Worm (Caenorhabditis elegans) whole organism, L1 larva: ENCODE data around the gene algn-14.

Experiments used
- F16B12.6 ChIP-seq: fragments of 150-350 bp; optimal IDR thresholded peaks from 2 replicates; lab custom pipeline; 2014; ENCODE audit warnings: missing biosample characterization, missing genetic modification characterization
- Y116A8C.19 ChIP-seq: sonication (generic microtip); optimal IDR thresholded peaks from 2 replicates; lab custom pipeline; 2016; ENCODE audit warnings: missing compliant biosample characterization, missing genetic modification characterization, borderline replicate concordance
- aha-1 ChIP-seq: fragments of 150-350 bp; optimal IDR thresholded peaks from 2 replicates; lab custom pipeline; 2014; ENCODE audit warnings: missing biosample characterization, missing genetic modification characterization
- alr-1 ChIP-seq: fragments of 200-800 bp; sonication (Bioruptor generic); optimal IDR thresholded peaks from 2 replicates; lab custom pipeline; 2018; ENCODE audit warnings: borderline replicate concordance, mild to moderate bottlenecking, missing genetic modification characterization, missing compliant biosample characterization
- aly-2 ChIP-seq: fragments of 150-350 bp; optimal IDR thresholded peaks from 2 replicates; lab custom pipeline; 2014; ENCODE audit warnings: missing biosample characterization, missing genetic modification characterization
- blmp-1 ChIP-seq: fragments of 150-350 bp; optimal IDR thresholded peaks from 2 replicates; lab custom pipeline; 2014; ENCODE audit warnings: missing biosample characterization, missing genetic modification characterization
- ceh-8 ChIP-seq: fragments of 200-800 bp; sonication (Bioruptor generic); optimal IDR thresholded peaks from 2 replicates; lab custom pipeline; 2018; ENCODE audit warnings: mild to moderate bottlenecking, missing genetic modification characterization, moderate library complexity, missing compliant biosample characterization
- ceh-82 ChIP-seq, 3 experiments: fragments of 150-350 bp in 1 of 3; sonication (generic microtip) in 2 of 3; optimal IDR thresholded peaks; 2 replicates each; lab custom pipeline; 2014 to 2017; ENCODE audit warnings: missing biosample characterization in 3 of 3, missing genetic modification characterization in 3 of 3
- ceh-88 ChIP-seq: fragments of 200-800 bp; sonication (Bioruptor generic); IDR thresholded peaks from 2 replicates; pipeline ENCODE4 v1.3.6; 2022; ENCODE audit warnings: missing genetic modification characterization, missing compliant biosample characterization
- ceh-90 ChIP-seq: sonication (generic microtip); optimal IDR thresholded peaks from 2 replicates; lab custom pipeline; 2016; ENCODE audit warnings: missing genetic modification characterization, missing compliant biosample characterization
- ces-1 ChIP-seq: fragments of 150-350 bp; optimal IDR thresholded peaks from 2 replicates; lab custom pipeline; 2014; ENCODE audit warnings: missing biosample characterization, missing genetic modification reagents, missing genetic modification characterization
- dpl-1 ChIP-seq, 3 experiments: fragments of 150-350 bp in 2 of 3; sonication (generic microtip) in 1 of 3; optimal IDR thresholded peaks; 2 replicates each; lab custom pipeline; 2014 to 2017; ENCODE audit warnings: missing biosample characterization in 3 of 3, missing genetic modification characterization in 3 of 3, missing genetic modification reagents in 3 of 3
- efl-1 ChIP-seq, 4 experiments: fragments of 150-350 bp; optimal IDR thresholded peaks in 3 of 4; peaks in 1 of 4; 1 replicate in 1 of 4; 2 replicates in 3 of 4; lab custom pipeline; 2014; ENCODE audit warnings: missing biosample characterization in 2 of 4, missing genetic modification characterization in 2 of 4, missing genetic modification reagents in 2 of 4
- efl-3 ChIP-seq: fragments of 200-800 bp; sonication (Bioruptor generic); optimal IDR thresholded peaks from 2 replicates; lab custom pipeline; 2018; ENCODE audit warnings: mild to moderate bottlenecking, missing genetic modification characterization, missing compliant biosample characterization
- egl-13 ChIP-seq: sonication (generic microtip); optimal IDR thresholded peaks from 2 replicates; lab custom pipeline; 2016; ENCODE audit warnings: missing genotype, missing genetic modification reagents, missing genetic modification characterization, missing compliant biosample characterization
- elt-3 ChIP-seq, 6 experiments: fragments of 150-350 bp in 1 of 6; sonication (generic microtip); optimal IDR thresholded peaks; 2 replicates each; lab custom pipeline; 2017 to 2018; ENCODE audit warnings: missing biosample characterization in 6 of 6, missing genetic modification characterization in 6 of 6, inconsistent platforms in 1 of 6
- ets-5 ChIP-seq: fragments of 200-800 bp; sonication (Bioruptor generic); IDR thresholded peaks from 2 replicates; pipeline ENCODE4 v1.3.6; 2022; ENCODE audit warnings: missing genetic modification characterization, missing compliant biosample characterization
- fkh-4 ChIP-seq: sonication (generic microtip); optimal IDR thresholded peaks from 2 replicates; lab custom pipeline; 2016; ENCODE audit warnings: missing compliant biosample characterization, missing genetic modification characterization, borderline replicate concordance
- fos-1 ChIP-seq: fragments of 150-350 bp; optimal IDR thresholded peaks from 2 replicates; lab custom pipeline; 2014; ENCODE audit warnings: missing biosample characterization, missing genetic modification characterization
- hlh-17 ChIP-seq: fragments of 200-800 bp; sonication (Bioruptor generic); optimal IDR thresholded peaks from 2 replicates; lab custom pipeline; 2018; ENCODE audit warnings: missing genetic modification characterization, mild to moderate bottlenecking, missing compliant biosample characterization, moderate library complexity, borderline replicate concordance
- irx-1 ChIP-seq: sonication (generic microtip); optimal IDR thresholded peaks from 2 replicates; lab custom pipeline; 2016; ENCODE audit warnings: missing genetic modification characterization, missing compliant biosample characterization
- lin-13 ChIP-seq: fragments of 150-350 bp; optimal IDR thresholded peaks from 2 replicates; lab custom pipeline; 2014; ENCODE audit warnings: missing biosample characterization, missing genetic modification reagents, missing genetic modification characterization
- lin-15B ChIP-seq: fragments of 150-350 bp; sonication (generic microtip); optimal IDR thresholded peaks from 3 replicates; lab custom pipeline; 2014; ENCODE audit warnings: missing biosample characterization, missing genetic modification characterization
- lin-35 ChIP-seq, 2 experiments: fragments of 150-350 bp; optimal IDR thresholded peaks; 2 replicates each; lab custom pipeline; 2014; ENCODE audit warnings: missing biosample characterization in 2 of 2, missing genetic modification characterization in 2 of 2, missing genetic modification reagents in 2 of 2
- lin-39 ChIP-seq: fragments of 150-350 bp; optimal IDR thresholded peaks from 2 replicates; lab custom pipeline; 2014; ENCODE audit warnings: missing biosample characterization, missing genetic modification reagents, missing genetic modification characterization
- lir-3 ChIP-seq: sonication (generic microtip); optimal IDR thresholded peaks from 2 replicates; lab custom pipeline; 2016; ENCODE audit warnings: mild to moderate bottlenecking, missing genetic modification characterization, moderate library complexity, missing compliant biosample characterization; ENCODE audit not compliant: poor library complexity
- mdl-1 ChIP-seq, 2 experiments: fragments of 150-350 bp; optimal IDR thresholded peaks; 2 replicates each; lab custom pipeline; 2014 to 2017; ENCODE audit warnings: missing biosample characterization in 2 of 2, missing genetic modification characterization in 2 of 2, inconsistent platforms in 1 of 2
- mef-2 ChIP-seq: fragments of 150-350 bp; optimal IDR thresholded peaks from 2 replicates; lab custom pipeline; 2014; ENCODE audit warnings: missing biosample characterization, missing genetic modification characterization
- mep-1 ChIP-seq: fragments of 150-350 bp; optimal IDR thresholded peaks from 2 replicates; lab custom pipeline; 2014; ENCODE audit warnings: missing biosample characterization, missing genetic modification characterization
- nhr-11 ChIP-seq: fragments of 150-350 bp; optimal IDR thresholded peaks from 2 replicates; lab custom pipeline; 2014; ENCODE audit warnings: missing biosample characterization, missing genetic modification characterization
- nhr-12 ChIP-seq: sonication (generic microtip); optimal IDR thresholded peaks from 2 replicates; lab custom pipeline; 2017; ENCODE audit warnings: missing biosample characterization, missing genetic modification characterization
- nhr-19 ChIP-seq: fragments of 200-800 bp; sonication (Bioruptor generic); conservative IDR thresholded peaks from 2 replicates; pipeline ENCODE4 v1.3.6; 2022; ENCODE audit warnings: missing genetic modification characterization, missing compliant biosample characterization
- nhr-47 ChIP-seq: sonication (generic microtip); optimal IDR thresholded peaks from 2 replicates; lab custom pipeline; 2016; ENCODE audit warnings: mild to moderate bottlenecking, missing genetic modification characterization, moderate library complexity, missing compliant biosample characterization
- nhr-76 ChIP-seq: sonication (generic microtip); optimal IDR thresholded peaks from 2 replicates; lab custom pipeline; 2017; ENCODE audit warnings: missing biosample characterization, missing genetic modification characterization
- nhr-85 ChIP-seq: sonication (generic microtip); peaks from one replicate; lab custom pipeline; 2016; ENCODE audit warnings: missing genetic modification characterization, inconsistent platforms, missing compliant biosample characterization
- nhr-90 ChIP-seq: sonication (generic microtip); optimal IDR thresholded peaks from 2 replicates; lab custom pipeline; 2016; ENCODE audit warnings: mild to moderate bottlenecking, missing genetic modification characterization, missing compliant biosample characterization; ENCODE audit not compliant: poor library complexity
- pag-3 ChIP-seq: sonication (generic microtip); optimal IDR thresholded peaks from 2 replicates; lab custom pipeline; 2017; ENCODE audit warnings: missing genetic modification characterization, mild to moderate bottlenecking, missing compliant biosample characterization, antibody characterized with exemption, borderline replicate concordance; ENCODE audit not compliant: insufficient read depth
- pax-3 ChIP-seq: fragments of 200-800 bp; sonication (Bioruptor generic); optimal IDR thresholded peaks from 2 replicates; lab custom pipeline; 2018; ENCODE audit warnings: mild to moderate bottlenecking, missing genetic modification characterization, moderate library complexity, missing compliant biosample characterization
- pqm-1 ChIP-seq: sonication (generic microtip); optimal IDR thresholded peaks from 3 replicates; lab custom pipeline; 2017; ENCODE audit warnings: missing biosample characterization, missing genetic modification characterization
- rnt-1 ChIP-seq: sonication (generic microtip); optimal IDR thresholded peaks from 2 replicates; lab custom pipeline; 2016; ENCODE audit warnings: mild to moderate bottlenecking, missing genetic modification characterization, moderate library complexity, missing compliant biosample characterization
- snu-23 ChIP-seq: sonication (generic microtip); optimal IDR thresholded peaks from 2 replicates; lab custom pipeline; 2016; ENCODE audit warnings: missing genetic modification characterization, missing compliant biosample characterization
- swsn-7 ChIP-seq: sonication (generic microtip); optimal IDR thresholded peaks from 2 replicates; lab custom pipeline; 2016; ENCODE audit warnings: missing genetic modification characterization, missing compliant biosample characterization
- tbx-2 ChIP-seq: sonication (generic microtip); optimal IDR thresholded peaks from 2 replicates; lab custom pipeline; 2016; ENCODE audit warnings: missing genetic modification characterization, missing compliant biosample characterization
- unc-130 ChIP-seq: fragments of 150-350 bp; optimal IDR thresholded peaks from 2 replicates; lab custom pipeline; 2017; ENCODE audit warnings: missing biosample characterization, missing genetic modification characterization, inconsistent platforms
- unc-30 ChIP-seq: sonication (generic microtip); optimal IDR thresholded peaks from 2 replicates; lab custom pipeline; 2017; ENCODE audit warnings: missing biosample characterization, missing genetic modification characterization
- unc-62 ChIP-seq: fragments of 150-350 bp; optimal IDR thresholded peaks from 2 replicates; lab custom pipeline; 2014; ENCODE audit warnings: missing biosample characterization, missing genetic modification reagents, missing genetic modification characterization
- unc-86 ChIP-seq: sonication (generic microtip); optimal IDR thresholded peaks from 2 replicates; lab custom pipeline; 2016; ENCODE audit warnings: missing genetic modification characterization, missing compliant biosample characterization
- unc-98 ChIP-seq: fragments of 200-800 bp; sonication (Bioruptor generic); IDR thresholded peaks from 2 replicates; pipeline ENCODE4 v1.3.6; 2022; ENCODE audit warnings: missing genetic modification characterization, missing compliant biosample characterization
- zip-4 ChIP-seq: fragments of 200-800 bp; sonication (Bioruptor generic); optimal IDR thresholded peaks from 2 replicates; lab custom pipeline; 2018; ENCODE audit warnings: mild to moderate bottlenecking, missing genetic modification characterization, moderate library complexity, missing compliant biosample characterization
- ztf-11 ChIP-seq, 2 experiments: sonication (generic microtip); optimal IDR thresholded peaks; 2 replicates each; lab custom pipeline; 2016 to 2017; ENCODE audit warnings: missing genetic modification characterization in 2 of 2, missing biosample characterization in 1 of 2, missing compliant biosample characterization in 1 of 2

Gene algn-14

DNA sequence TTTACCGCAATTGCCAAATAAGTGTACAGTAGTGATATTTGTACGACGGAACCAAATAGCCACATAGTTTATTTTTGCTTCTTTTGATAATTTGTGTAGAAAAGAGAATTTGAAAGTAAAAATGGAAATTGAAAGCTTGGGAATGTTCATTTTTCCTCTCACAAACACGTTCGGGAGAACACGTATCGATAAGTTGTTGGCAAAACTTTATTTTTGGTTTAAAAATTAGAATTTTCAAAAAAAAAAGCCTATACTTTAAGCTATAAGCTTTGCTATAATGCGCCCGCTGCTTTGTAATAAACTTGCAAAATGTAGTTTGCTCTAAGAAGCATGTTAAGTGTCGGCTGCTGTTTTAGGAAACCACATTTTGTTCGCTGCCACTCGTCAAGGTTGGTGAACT, 47.9 kb downstream of the algn-14 start, which contains the start of gene Y37E11AR.7:
TSS of gene Y37E11AR.7 (minus strand) at position 101 of the 400 bp plus-strand sequence.
- no peak for TF ChIP-seq pag-3 (tag; lab: Kevin White, UChicago)
- TF ChIP-seq aha-1 (tag; lab: Kevin White, UChicago): no peak
- no peak for TF ChIP-seq mef-2
- no peak for TF ChIP-seq F16B12.6
- no peak for TF ChIP-seq unc-98 (GFP tag; lab: Robert Waterston, UW)
- TF ChIP-seq zip-4 (GFP tag; lab: Kevin White, UChicago): no peak
- no peak for TF ChIP-seq hlh-17
- no peak for TF ChIP-seq nhr-76
- TF ChIP-seq rnt-1 (tag; lab: Kevin White, UChicago): no peak
- no peak for TF ChIP-seq ceh-8 (GFP tag; lab: Kevin White, UChicago)
- no peak for TF ChIP-seq tbx-2 (tag; lab: Kevin White, UChicago)
- TF ChIP-seq swsn-7: no peak
- no peak for TF ChIP-seq mdl-1 (tag; optimal IDR thresholded peaks at IDR 0.05; lab: Kevin White, UChicago)
- no peak for TF ChIP-seq nhr-11 (tag; lab: Kevin White, UChicago)
- no peak for TF ChIP-seq alr-1
- TF ChIP-seq irx-1 (tag; lab: Kevin White, UChicago): no peak
- TF ChIP-seq Y116A8C.19: no peak

DNA sequence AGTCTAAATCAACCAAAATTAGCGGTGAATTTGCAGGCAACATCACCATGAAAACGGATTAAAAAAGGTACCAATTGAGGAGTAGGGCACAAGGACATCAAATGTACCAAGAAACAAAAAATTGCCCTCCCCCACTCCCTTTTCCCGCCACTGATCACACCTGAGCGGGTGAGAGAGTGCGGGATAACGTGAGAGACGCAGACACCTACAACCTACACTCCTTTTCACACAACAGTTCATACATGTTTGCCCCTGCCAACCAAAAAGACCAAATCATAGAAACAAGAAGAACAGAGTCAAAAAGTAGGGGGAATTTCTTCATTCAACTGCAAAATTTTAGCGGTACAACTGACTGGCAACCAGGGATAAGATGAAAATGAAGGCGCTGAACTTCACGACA, 51.0 kb downstream of the algn-14 start:
- no peak for TF ChIP-seq fos-1 (tag; lab: Kevin White, UChicago)
- no peak for TF ChIP-seq egl-13 (tag; lab: Kevin White, UChicago)
- TF ChIP-seq lin-39 (tag; lab: Kevin White, UChicago): no peak
- no peak for TF ChIP-seq mep-1 (tag; lab: Kevin White, UChicago)
- TF ChIP-seq dpl-1 (GFP tag; optimal IDR thresholded peaks at IDR 0.05; lab: Kevin White, UChicago): peak in 1 of 3 experiments; percentile 13
- no peak for TF ChIP-seq pqm-1 (tag; lab: Kevin White, UChicago)
- peak; percentile 39 for TF ChIP-seq nhr-85 (tag; lab: Kevin White, UChicago)
- no peak for TF ChIP-seq mef-2
- no peak for TF ChIP-seq nhr-47
- no peak for TF ChIP-seq blmp-1 (tag; lab: Kevin White, UChicago)
- no peak for TF ChIP-seq fkh-4
- TF ChIP-seq lin-35 (GFP tag; optimal IDR thresholded peaks at IDR 0.05; lab: Kevin White, UChicago): peak in 1 of 2 experiments; percentile 8
- no peak for TF ChIP-seq pax-3 (tag; lab: Kevin White, UChicago)
- no peak for TF ChIP-seq lin-13
- no peak for TF ChIP-seq nhr-76
- no peak for TF ChIP-seq ztf-11 (tag; optimal IDR thresholded peaks at IDR 0.05; lab: Kevin White, UChicago)
- no peak for TF ChIP-seq ceh-82 (tag; optimal IDR thresholded peaks at IDR 0.05; lab: Kevin White, UChicago)
- TF ChIP-seq ets-5: no peak
- TF ChIP-seq ceh-90: no peak
- no peak for TF ChIP-seq efl-1 (optimal IDR thresholded peaks at IDR 0.05; lab: Kevin White, UChicago)
- peak in 1 of 2 experiments; percentile 66 for TF ChIP-seq efl-1 (GFP tag; optimal IDR thresholded peaks at IDR 0.05 in 1 of 2; lab: Kevin White, UChicago)
- TF ChIP-seq snu-23 (GFP tag; lab: Kevin White, UChicago): peak; percentile 21
- TF ChIP-seq lir-3 (tag; lab: Kevin White, UChicago): no peak
- TF ChIP-seq nhr-12 (tag; lab: Kevin White, UChicago): no peak

- TF ChIP-seq efl-3 (GFP tag; lab: Kevin White, UChicago) (no peak), unc-86 (tag; lab: Kevin White, UChicago) (no peak), unc-30 (tag; lab: Kevin White, UChicago) (no peak), nhr-12 (tag; lab: Kevin White, UChicago) (no peak), elt-3 (tag; optimal IDR thresholded peaks at IDR 0.05; lab: Kevin White, UChicago) (no peak), egl-13 (tag; lab: Kevin White, UChicago) (no peak), ceh-88 (GFP tag; lab: Robert Waterston, UW) (no peak), nhr-90 (tag; lab: Kevin White, UChicago) (no peak), aly-2 (tag; lab: Kevin White, UChicago) (no peak), mdl-1 (tag; optimal IDR thresholded peaks at IDR 0.05; lab: Kevin White, UChicago) (no peak), unc-130 (tag; lab: Kevin White, UChicago) (no peak), unc-62 (GFP tag; lab: Kevin White, UChicago) (no peak), ces-1 (no peak), efl-1 (optimal IDR thresholded peaks at IDR 0.05; lab: Kevin White, UChicago) (no peak), efl-1 (GFP tag; optimal IDR thresholded peaks at IDR 0.05 in 1 of 2; lab: Kevin White, UChicago) (no peak), nhr-19 (GFP tag; lab: Robert Waterston, UW) (no peak), lin-15B (tag; lab: Kevin White, UChicago) (no peak)
Measured at ce11 chrIV:3751001-3751400, 52.2 kb downstream of the algn-14 start, which contains the start of gene ugt-45. TSS of gene ugt-45 (minus strand) at chrIV:3751101.
